Worm (Caenorhabditis elegans) whole organism, mixed stage, embryonic: Measurements from ENCODE around the gene sprr-3.

ENCODE experiments used
- blmp-1 ChIP-seq: fragments of 150-350 bp; optimal IDR thresholded peaks from 2 replicates; lab custom pipeline; 2014; ENCODE audit warnings: missing biosample characterization, missing genetic modification characterization
- ceh-39 ChIP-seq: fragments of 150-350 bp; optimal IDR thresholded peaks from 2 replicates; lab custom pipeline; 2014; ENCODE audit warnings: missing biosample characterization, missing genetic modification characterization
- hlh-1 ChIP-seq: fragments of 150-350 bp; optimal IDR thresholded peaks from 2 replicates; lab custom pipeline; 2014; ENCODE audit warnings: missing biosample characterization, missing genetic modification reagents, missing genetic modification characterization
- mep-1 ChIP-seq: fragments of 150-350 bp; optimal IDR thresholded peaks from 2 replicates; lab custom pipeline; 2017; ENCODE audit warnings: missing biosample characterization, missing genetic modification reagents, missing genetic modification characterization, inconsistent platforms
- nhr-2 ChIP-seq: fragments of 150-350 bp; optimal IDR thresholded peaks from 2 replicates; lab custom pipeline; 2014; ENCODE audit warnings: missing biosample characterization, missing genetic modification characterization
- pha-4 ChIP-seq: fragments of 150-350 bp; optimal IDR thresholded peaks from 2 replicates; lab custom pipeline; 2018; ENCODE audit warnings: missing biosample characterization, missing genetic modification reagents, missing genetic modification characterization
- sptf-1 ChIP-seq: sonication (generic microtip); optimal IDR thresholded peaks from 2 replicates; lab custom pipeline; 2017; ENCODE audit warnings: mild to moderate bottlenecking, missing genetic modification characterization, moderate library complexity, missing compliant biosample characterization
- unc-120 ChIP-seq: sonication (generic microtip); optimal IDR thresholded peaks from 2 replicates; lab custom pipeline; 2017; ENCODE audit warnings: missing genetic modification characterization, missing compliant biosample characterization; ENCODE audit not compliant: poor library complexity, severe bottlenecking
- unc-62 ChIP-seq: fragments of 150-350 bp; optimal IDR thresholded peaks from 2 replicates; lab custom pipeline; 2014; ENCODE audit warnings: missing biosample characterization, missing genetic modification reagents, missing genetic modification characterization

Gene sprr-3

DNA sequence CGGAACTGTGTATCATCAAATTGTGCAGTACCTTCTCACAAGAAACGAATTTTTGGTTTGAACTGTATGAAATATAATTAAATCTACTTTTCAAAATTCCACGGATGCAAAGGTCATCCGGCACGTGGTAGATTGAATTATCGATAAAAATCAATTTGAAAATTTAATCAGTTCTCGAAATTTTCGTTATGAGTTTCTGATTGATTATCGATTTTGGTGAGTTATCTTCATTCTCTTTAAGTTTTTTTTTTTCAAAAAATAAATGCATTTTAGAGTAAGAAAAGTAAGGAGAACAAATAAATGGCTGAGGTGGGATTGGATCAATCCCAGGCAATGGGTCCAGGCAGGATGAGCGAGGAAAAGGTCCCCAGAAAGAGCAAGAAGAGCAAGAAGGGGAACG, 55.3 kb downstream of the sprr-3 start, which contains the start of gene Y69A2AR.47:
Gene Y69A2AR.47 (plus strand): TSS at position 301 of the 400 bp plus-strand sequence.
- no peak for TF ChIP-seq blmp-1 (tag; lab: Kevin White, UChicago)
- TF ChIP-seq unc-120 (tag; lab: Kevin White, UChicago), result no peak
- no peak for TF ChIP-seq mep-1 (tag; lab: Kevin White, UChicago)
- TF ChIP-seq nhr-2 (tag; lab: Kevin White, UChicago), result no peak
- no peak for TF ChIP-seq ceh-39 (tag; lab: Kevin White, UChicago)
- no peak for TF ChIP-seq sptf-1
- no peak for TF ChIP-seq pha-4 (tag; lab: Kevin White, UChicago)
- no peak for TF ChIP-seq unc-62
- TF ChIP-seq hlh-1 (tag; lab: Kevin White, UChicago), result no peak
